Fruit fly (Drosophila melanogaster) whole organism, embryonic: ENCODE data around the gene CG33203.

Experiments used
- ATbp ChIP-seq: fragments of 200-800 bp; sonication (Bioruptor generic); optimal IDR thresholded peaks from 2 replicates; lab custom pipeline; 2017; ENCODE audit warnings: missing biosample characterization, mild to moderate bottlenecking, missing genetic modification characterization, missing genetic modification reagents
- Ada2b ChIP-seq: fragments of 200-800 bp; sonication (Bioruptor generic); IDR thresholded peaks from 2 replicates; pipeline ENCODE4 v1.3.6; 2022; ENCODE audit warnings: missing biosample characterization, missing genetic modification characterization
- CG10147 ChIP-seq: fragments of 200-800 bp; sonication (Bioruptor generic); optimal IDR thresholded peaks from 2 replicates; lab custom pipeline; 2019; ENCODE audit warnings: missing biosample characterization, mild to moderate bottlenecking, missing genetic modification characterization, moderate library complexity
- CG12236 ChIP-seq: fragments of 200-800 bp; sonication (Bioruptor generic); optimal IDR thresholded peaks from 2 replicates; lab custom pipeline; 2016; ENCODE audit warnings: missing biosample characterization, missing genetic modification characterization
- CG15011 ChIP-seq: fragments of 200-800 bp; sonication (Bioruptor generic); optimal IDR thresholded peaks from 3 replicates; lab custom pipeline; 2018; ENCODE audit warnings: missing biosample characterization, mild to moderate bottlenecking, missing genetic modification characterization
- CG15479 ChIP-seq: fragments of 200-800 bp; sonication (Bioruptor generic); optimal IDR thresholded peaks from 3 replicates; lab custom pipeline; 2019; ENCODE audit warnings: missing biosample characterization, mild to moderate bottlenecking, missing genetic modification characterization, moderate library complexity
- CG2199 ChIP-seq: fragments of 200-800 bp; sonication (Bioruptor generic); IDR thresholded peaks from 3 replicates; pipeline ENCODE4 v1.3.6; 2022; ENCODE audit warnings: missing biosample characterization, missing genetic modification characterization
- CG3065 ChIP-seq: fragments of 200-800 bp; sonication (Bioruptor generic); optimal IDR thresholded peaks from 2 replicates; lab custom pipeline; 2016; ENCODE audit warnings: missing biosample characterization, missing genetic modification characterization
- CG32767 ChIP-seq: fragments of 200-800 bp; sonication (Bioruptor generic); IDR thresholded peaks from 2 replicates; pipeline ENCODE4 v1.3.6; 2022; ENCODE audit warnings: missing biosample characterization, missing genetic modification characterization
- CG34376 ChIP-seq: fragments of 200-800 bp; sonication (Bioruptor generic); optimal IDR thresholded peaks from 2 replicates; lab custom pipeline; 2018; ENCODE audit warnings: missing biosample characterization, mild to moderate bottlenecking, missing genetic modification characterization
- CG4360 ChIP-seq: fragments of 200-800 bp; sonication (Bioruptor generic); IDR thresholded peaks from 2 replicates; pipeline ENCODE4 v1.3.6; 2022; ENCODE audit warnings: missing biosample characterization, missing genetic modification characterization
- CG4424 ChIP-seq: fragments of 200-800 bp; sonication (Bioruptor generic); optimal IDR thresholded peaks from 3 replicates; lab custom pipeline; 2016; ENCODE audit warnings: missing biosample characterization, missing genetic modification characterization
- CG4730 ChIP-seq: fragments of 200-800 bp; sonication (Bioruptor generic); IDR thresholded peaks from 2 replicates; pipeline ENCODE4 v1.3.6; 2022; ENCODE audit warnings: missing biosample characterization, missing genetic modification characterization
- CG6175 ChIP-seq: fragments of 200-800 bp; sonication (Bioruptor generic); IDR thresholded peaks from 3 replicates; pipeline ENCODE4 v1.3.6; 2022; ENCODE audit warnings: missing biosample characterization, missing genetic modification characterization
- CG7556 ChIP-seq: fragments of 200-800 bp; sonication (Bioruptor generic); optimal IDR thresholded peaks from 2 replicates; lab custom pipeline; 2017; ENCODE audit warnings: missing biosample characterization, mild to moderate bottlenecking, missing genetic modification characterization
- CG7963 ChIP-seq: fragments of 200-800 bp; sonication (Bioruptor generic); IDR thresholded peaks from 3 replicates; pipeline ENCODE4 v1.3.6; 2022; ENCODE audit warnings: missing biosample characterization, missing genetic modification characterization; ENCODE audit not compliant: partially characterized antibody
- CG9215 ChIP-seq: fragments of 200-800 bp; sonication (Bioruptor generic); IDR thresholded peaks from 2 replicates; pipeline ENCODE4 v1.3.6; 2022; ENCODE audit warnings: missing biosample characterization, missing genetic modification characterization
- D ChIP-seq, 2 experiments: fragments of 200-800 bp in 1 of 2; fragments of >200 bp in 1 of 2; sonication (Bioruptor generic) in 1 of 2; optimal IDR thresholded peaks; 2 replicates in 1 of 2; 3 replicates in 1 of 2; lab custom pipeline; 2017; ENCODE audit warnings: mild to moderate bottlenecking in 1 of 2, missing biosample characterization in 1 of 2, missing genetic modification characterization in 1 of 2, missing genetic modification reagents in 1 of 2
- Elba2 ChIP-seq: fragments of 200-800 bp; sonication (Bioruptor generic); optimal IDR thresholded peaks from 3 replicates; lab custom pipeline; 2016; ENCODE audit warnings: missing biosample characterization, missing genetic modification characterization
- H2.0 ChIP-seq: fragments of 200-800 bp; sonication (Bioruptor generic); IDR thresholded peaks from 2 replicates; pipeline ENCODE4 v1.3.6; 2022; ENCODE audit warnings: missing biosample characterization, missing genetic modification characterization
- HmgD ChIP-seq: fragments of 200-800 bp; sonication (Bioruptor generic); optimal IDR thresholded peaks from 3 replicates; lab custom pipeline; 2016; ENCODE audit warnings: missing biosample characterization, missing genetic modification characterization
- Hr39 ChIP-seq: fragments of >200 bp; optimal IDR thresholded peaks from 2 replicates; lab custom pipeline; 2017
- Mad ChIP-seq: fragments of 200-800 bp; sonication (Bioruptor generic); optimal IDR thresholded peaks from 2 replicates; lab custom pipeline; 2016; ENCODE audit warnings: missing biosample characterization, missing genetic modification characterization
- Max ChIP-seq: fragments of 200-800 bp; sonication (Bioruptor generic); optimal IDR thresholded peaks from 2 replicates; lab custom pipeline; 2016; ENCODE audit warnings: missing biosample characterization, mild to moderate bottlenecking, missing genetic modification characterization
- Med ChIP-seq: fragments of 200-800 bp; sonication (Bioruptor generic); peaks from one replicate; lab custom pipeline; 2016; ENCODE audit warnings: missing biosample characterization, missing genetic modification characterization, mild to moderate bottlenecking, inconsistent platforms, moderate library complexity
- Nf-YB ChIP-seq: fragments of 200-800 bp; sonication (Bioruptor generic); optimal IDR thresholded peaks from 3 replicates; lab custom pipeline; 2019; ENCODE audit warnings: missing biosample characterization, mild to moderate bottlenecking, missing genetic modification characterization, moderate library complexity
- Optix ChIP-seq: fragments of 200-800 bp; sonication (Bioruptor generic); IDR thresholded peaks from 3 replicates; pipeline ENCODE4 v1.3.6; 2022; ENCODE audit warnings: missing biosample characterization, missing genetic modification characterization
- Pdp1 ChIP-seq, 2 experiments: fragments of 200-800 bp; sonication (Bioruptor generic); optimal IDR thresholded peaks; 3 replicates each; lab custom pipeline; 2016; ENCODE audit warnings: missing biosample characterization in 2 of 2, missing genetic modification characterization in 2 of 2, mild to moderate bottlenecking in 1 of 2, moderate library complexity in 1 of 2
- TFAM ChIP-seq: fragments of 200-800 bp; sonication (Bioruptor generic); optimal IDR thresholded peaks from 2 replicates; lab custom pipeline; 2017; ENCODE audit warnings: missing biosample characterization, missing genetic modification characterization, inconsistent platforms
- bbx ChIP-seq: fragments of 200-800 bp; sonication (Bioruptor generic); IDR thresholded peaks from 2 replicates; pipeline ENCODE4 v1.3.6; 2022; ENCODE audit warnings: missing biosample characterization, missing genetic modification characterization; ENCODE audit not compliant: partially characterized antibody
- cg ChIP-seq: fragments of 200-800 bp; sonication (Bioruptor generic); optimal IDR thresholded peaks from 3 replicates; lab custom pipeline; 2019; ENCODE audit warnings: missing biosample characterization, mild to moderate bottlenecking, missing genetic modification characterization, moderate library complexity
- dimm ChIP-seq: fragments of 200-800 bp; sonication (Bioruptor generic); IDR thresholded peaks from 2 replicates; pipeline ENCODE4 v1.3.6; 2022; ENCODE audit warnings: missing biosample characterization, missing genetic modification characterization
- dm ChIP-seq: fragments of 200-800 bp; sonication (Bioruptor generic); optimal IDR thresholded peaks from 3 replicates; lab custom pipeline; 2016; ENCODE audit warnings: missing biosample characterization, missing genetic modification characterization
- eve ChIP-seq, 2 experiments: fragments of >200 bp; optimal IDR thresholded peaks; 2 replicates each; lab custom pipeline; 2017; ENCODE audit warnings: missing biosample characterization in 2 of 2, missing genetic modification characterization in 2 of 2
- fd64A ChIP-seq: fragments of 200-800 bp; sonication (Bioruptor generic); optimal IDR thresholded peaks from 3 replicates; lab custom pipeline; 2018; ENCODE audit warnings: missing biosample characterization, mild to moderate bottlenecking, missing genetic modification characterization
- gcm ChIP-seq: fragments of 200-800 bp; sonication (Bioruptor generic); optimal IDR thresholded peaks from 2 replicates; lab custom pipeline; 2019; ENCODE audit warnings: missing biosample characterization, mild to moderate bottlenecking, missing genetic modification characterization, moderate library complexity
- ham ChIP-seq: fragments of 200-800 bp; sonication (Bioruptor generic); IDR thresholded peaks from 2 replicates; pipeline ENCODE4 v1.3.6; 2022; ENCODE audit warnings: missing biosample characterization, missing genetic modification characterization
- insv ChIP-seq, 2 experiments: fragments of 200-800 bp; sonication (Bioruptor generic); optimal IDR thresholded peaks; 3 replicates each; lab custom pipeline; 2016 to 2018; ENCODE audit warnings: missing biosample characterization in 2 of 2, missing genetic modification characterization in 2 of 2
- ken ChIP-seq: fragments of 200-800 bp; sonication (Bioruptor generic); IDR thresholded peaks from 3 replicates; pipeline ENCODE4 v1.3.6; 2022; ENCODE audit warnings: missing biosample characterization, missing genetic modification characterization
- lbe ChIP-seq: fragments of 200-800 bp; sonication (Bioruptor generic); optimal IDR thresholded peaks from 2 replicates; lab custom pipeline; 2016; ENCODE audit warnings: missing biosample characterization, mild to moderate bottlenecking, missing genetic modification characterization
- maf-S ChIP-seq: fragments of 200-800 bp; sonication (Bioruptor generic); optimal IDR thresholded peaks from 2 replicates; lab custom pipeline; 2016; ENCODE audit warnings: missing biosample characterization, missing genetic modification characterization
- onecut ChIP-seq: fragments of 200-800 bp; sonication (Bioruptor generic); IDR thresholded peaks from 2 replicates; pipeline ENCODE4 v1.3.6; 2022; ENCODE audit warnings: missing biosample characterization, missing genetic modification characterization
- pb ChIP-seq: fragments of 200-800 bp; sonication (Bioruptor generic); optimal IDR thresholded peaks from 3 replicates; lab custom pipeline; 2016; ENCODE audit warnings: missing biosample characterization, missing genetic modification characterization
- pum ChIP-seq: fragments of 200-800 bp; sonication (Bioruptor generic); optimal IDR thresholded peaks from 2 replicates; lab custom pipeline; 2016; ENCODE audit warnings: missing biosample characterization, missing genetic modification characterization
- run ChIP-seq: fragments of 200-800 bp; sonication (Bioruptor generic); optimal IDR thresholded peaks from 3 replicates; lab custom pipeline; 2018; ENCODE audit warnings: missing biosample characterization, mild to moderate bottlenecking, missing genetic modification characterization
- tx ChIP-seq: fragments of 200-800 bp; sonication (Bioruptor generic); optimal IDR thresholded peaks from 2 replicates; lab custom pipeline; 2016; ENCODE audit warnings: missing biosample characterization, missing genetic modification characterization
- wdn ChIP-seq: fragments of 200-800 bp; sonication (Bioruptor generic); IDR thresholded peaks from 2 replicates; pipeline ENCODE4 v1.3.6; 2022; ENCODE audit warnings: missing biosample characterization, missing genetic modification characterization

CG33203 gene

dm6 chr3R:28844611-28845376, 42.7 kb downstream of the CG33203 start, which contains the start of the genes Apc and spg (continued):
- TF ChIP-seq CG15011 (GFP tag; lab: Kevin White, UChicago) = peak; percentile 8
- no peak for TF ChIP-seq TFAM (GFP tag; lab: Kevin White, UChicago)
- TF ChIP-seq maf-S (GFP tag; lab: Kevin White, UChicago) = no peak
- TF ChIP-seq lbe (GFP tag; lab: Kevin White, UChicago) = peak; percentile 16
- TF ChIP-seq CG32767 (GFP tag; lab: Robert Waterston, UW) = no peak
- no peak for TF ChIP-seq Nf-YB (GFP tag; lab: Kevin White, UChicago)
- TF ChIP-seq Ada2b (GFP tag; lab: Robert Waterston, UW) = no peak
- TF ChIP-seq CG10147 (GFP tag; lab: Kevin White, UChicago) = peak; percentile 29
- no peak for TF ChIP-seq pum
- TF ChIP-seq tx = no peak
- 0 out of 2 replicates have a peak, but pooled peaks have one; percentile 8 for TF ChIP-seq wdn (GFP tag; lab: Robert Waterston, UW)
- no peak for TF ChIP-seq H2.0
- TF ChIP-seq CG6175 (GFP tag; lab: Robert Waterston, UW) = no peak
- peak; percentile 12 for TF ChIP-seq CG4424 (GFP tag; lab: Kevin White, UChicago)
- no peak for TF ChIP-seq pb (GFP tag; lab: Kevin White, UChicago)
- TF ChIP-seq Optix (GFP tag; lab: Robert Waterston, UW) = peak; percentile 38; the same call in 1 of the 3 replicates
- no peak for TF ChIP-seq fd64A (GFP tag; lab: Kevin White, UChicago)
- peak; percentile 45 for TF ChIP-seq CG34376
- no peak for TF ChIP-seq Hr39
- peak; percentile 5 for TF ChIP-seq dm (GFP tag; lab: Kevin White, UChicago)
- no peak for TF ChIP-seq eve (GFP tag; optimal IDR thresholded peaks at IDR 0.05; lab: Kevin White, UChicago)

dm6 chr3R:28843776-28844610, 43.5 kb downstream of the CG33203 start:
- TF ChIP-seq CG7963 (GFP tag; lab: Robert Waterston, UW) (0 out of 3 replicates have a peak, but pooled peaks have one; percentile 15), CG4360 (GFP tag; lab: Robert Waterston, UW) (peak; percentile 72), CG15479 (GFP tag; lab: Kevin White, UChicago) (peak; percentile 92), HmgD (peak; percentile 15), dimm (GFP tag; lab: Robert Waterston, UW) (no peak), CG7556 (GFP tag; lab: Kevin White, UChicago) (no peak), Max (GFP tag; lab: Kevin White, UChicago) (no peak), run (no peak), Nf-YB (GFP tag; lab: Kevin White, UChicago) (peak; percentile 32), cg (GFP tag; lab: Kevin White, UChicago) (peak; percentile 89), ATbp (GFP tag; lab: Kevin White, UChicago) (peak; percentile 14), Mad (GFP tag; lab: Kevin White, UChicago) (no peak), Med (GFP tag; lab: Kevin White, UChicago) (peak; percentile 54), ken (no peak), Pdp1 (GFP tag; optimal IDR thresholded peaks at IDR 0.05; lab: Kevin White, UChicago) (peak in 1 of 2 experiments; percentile 60), insv (GFP tag; optimal IDR thresholded peaks at IDR 0.05; lab: Kevin White, UChicago) (peak; percentile 98 to 99), CG9215 (GFP tag; lab: Robert Waterston, UW) (no peak), onecut (GFP tag; lab: Robert Waterston, UW) (peak; percentile 98), bbx (GFP tag; lab: Robert Waterston, UW) (0 out of 2 replicates have a peak, but pooled peaks have one; percentile 19), gcm (GFP tag; lab: Kevin White, UChicago) (no peak), CG4730 (GFP tag; lab: Robert Waterston, UW) (no peak), CG2199 (0 out of 3 replicates have a peak, but pooled peaks have one; percentile 8), CG3065 (no peak), CG12236 (GFP tag; lab: Kevin White, UChicago) (peak; percentile 24), Elba2 (GFP tag; lab: Kevin White, UChicago) (peak; percentile 92), CG32767 (GFP tag; lab: Robert Waterston, UW) (0 out of 2 replicates have a peak, but pooled peaks have one; percentile 30), ham (GFP tag; lab: Robert Waterston, UW) (no peak), D (optimal IDR thresholded peaks at IDR 0.05; lab: Kevin White, UChicago) (peak; percentile 55), D (GFP tag; optimal IDR thresholded peaks at IDR 0.05; lab: Kevin White, UChicago) (no peak)
